Fruit fly (Drosophila melanogaster) whole organism, prepupa: ENCODE results near the gene Spn38F.

Experiments used
- Blimp-1 ChIP-seq: fragments of 200-800 bp; sonication (Bioruptor generic); optimal IDR thresholded peaks from 3 replicates; lab custom pipeline; 2017; ENCODE audit warnings: missing biosample characterization, missing genetic modification characterization, mild to moderate bottlenecking, moderate library complexity, missing genetic modification reagents
- CG11294 ChIP-seq: fragments of 200-800 bp; sonication (Bioruptor generic); IDR thresholded peaks from 2 replicates; pipeline ENCODE4 v1.3.6; 2022; ENCODE audit warnings: missing biosample characterization, missing genetic modification characterization
- CG15336 ChIP-seq: fragments of 200-800 bp; sonication (Bioruptor generic); IDR thresholded peaks from 2 replicates; pipeline ENCODE4 v1.3.6; 2022; ENCODE audit warnings: missing biosample characterization, missing genetic modification characterization
- CG1621 ChIP-seq: fragments of 200-800 bp; sonication (Bioruptor generic); optimal IDR thresholded peaks from 3 replicates; lab custom pipeline; 2018; ENCODE audit warnings: missing biosample characterization, mild to moderate bottlenecking, missing genetic modification characterization
- CG16779 ChIP-seq: fragments of 200-800 bp; sonication (Bioruptor generic); optimal IDR thresholded peaks from 3 replicates; lab custom pipeline; 2017; ENCODE audit warnings: missing biosample characterization, mild to moderate bottlenecking, missing genetic modification characterization
- CG32006 ChIP-seq: fragments of 200-800 bp; sonication (Bioruptor generic); optimal IDR thresholded peaks from 3 replicates; lab custom pipeline; 2017; ENCODE audit warnings: missing biosample characterization, mild to moderate bottlenecking, missing genetic modification characterization
- CG3919 ChIP-seq: fragments of 200-800 bp; sonication (Bioruptor generic); optimal IDR thresholded peaks from 3 replicates; lab custom pipeline; 2016; ENCODE audit warnings: missing biosample characterization, missing genetic modification characterization
- CG6163 ChIP-seq: fragments of 200-800 bp; sonication (Bioruptor generic); IDR thresholded peaks from 3 replicates; pipeline ENCODE4 v1.3.6; 2022; ENCODE audit warnings: missing biosample characterization, missing genetic modification characterization
- CG6276 ChIP-seq: fragments of 200-800 bp; sonication (Bioruptor generic); optimal IDR thresholded peaks from 2 replicates; lab custom pipeline; 2017; ENCODE audit warnings: missing biosample characterization, mild to moderate bottlenecking, missing genetic modification characterization
- CG7368 ChIP-seq: fragments of 200-800 bp; sonication (Bioruptor generic); optimal IDR thresholded peaks from 3 replicates; lab custom pipeline; 2016; ENCODE audit warnings: missing biosample characterization, missing genetic modification characterization
- CG8119 ChIP-seq: fragments of 200-800 bp; sonication (Bioruptor generic); IDR thresholded peaks from 3 replicates; pipeline ENCODE4 v1.3.6; 2022; ENCODE audit warnings: missing biosample characterization, missing genetic modification characterization
- CG8319 ChIP-seq: fragments of 200-800 bp; sonication (Bioruptor generic); optimal IDR thresholded peaks from 3 replicates; lab custom pipeline; 2016; ENCODE audit warnings: missing biosample characterization, missing genetic modification characterization
- CG8632 ChIP-seq: fragments of 200-800 bp; sonication (Bioruptor generic); optimal IDR thresholded peaks from 3 replicates; lab custom pipeline; 2016; ENCODE audit warnings: missing biosample characterization, missing genetic modification characterization
- Eip78C ChIP-seq: fragments of 200-800 bp; sonication (Bioruptor generic); peaks from one replicate; lab custom pipeline; 2016; ENCODE audit warnings: missing biosample characterization, missing genetic modification characterization
- Eip93F ChIP-seq: fragments of 200-800 bp; sonication (Bioruptor generic); optimal IDR thresholded peaks from 2 replicates; lab custom pipeline; 2016; ENCODE audit warnings: missing biosample characterization, mild to moderate bottlenecking, missing genetic modification characterization
- Ets21C ChIP-seq: fragments of 200-800 bp; sonication (Bioruptor generic); optimal IDR thresholded peaks from 3 replicates; lab custom pipeline; 2016; ENCODE audit warnings: missing biosample characterization, missing genetic modification characterization
- Hr39 ChIP-seq: fragments of 200-800 bp; sonication (Bioruptor generic); optimal IDR thresholded peaks from 2 replicates; lab custom pipeline; 2016; ENCODE audit warnings: missing biosample characterization, missing genetic modification characterization
- Lpt ChIP-seq: fragments of 200-800 bp; sonication (Bioruptor generic); optimal IDR thresholded peaks from 3 replicates; lab custom pipeline; 2016; ENCODE audit warnings: missing biosample characterization, missing genetic modification characterization
- Smox ChIP-seq: fragments of 200-800 bp; sonication (Bioruptor generic); optimal IDR thresholded peaks from 3 replicates; lab custom pipeline; 2016; ENCODE audit warnings: missing biosample characterization, missing genetic modification characterization
- Sox102F ChIP-seq: fragments of 200-800 bp; sonication (Bioruptor generic); optimal IDR thresholded peaks from 2 replicates; lab custom pipeline; 2016; ENCODE audit warnings: missing biosample characterization, mild to moderate bottlenecking, missing genetic modification characterization
- acj6 ChIP-seq: fragments of 200-800 bp; sonication (Bioruptor generic); optimal IDR thresholded peaks from 3 replicates; lab custom pipeline; 2016; ENCODE audit warnings: missing biosample characterization, missing genetic modification characterization
- cyc ChIP-seq: fragments of 200-800 bp; sonication (Bioruptor generic); optimal IDR thresholded peaks from 3 replicates; lab custom pipeline; 2016; ENCODE audit warnings: missing biosample characterization, missing genetic modification characterization
- dac ChIP-seq: fragments of 200-800 bp; sonication (Bioruptor generic); optimal IDR thresholded peaks from 2 replicates; lab custom pipeline; 2017; ENCODE audit warnings: missing biosample characterization, mild to moderate bottlenecking, missing genetic modification characterization
- dsx ChIP-seq: fragments of 200-800 bp; optimal IDR thresholded peaks from 3 replicates; lab custom pipeline; 2019; ENCODE audit warnings: missing biosample characterization, mild to moderate bottlenecking, missing genetic modification characterization, moderate library complexity; ENCODE audit not compliant: poor library complexity, severe bottlenecking
- esn ChIP-seq: fragments of 200-800 bp; sonication (Bioruptor generic); optimal IDR thresholded peaks from 2 replicates; lab custom pipeline; 2016; ENCODE audit warnings: missing biosample characterization, mild to moderate bottlenecking, missing genetic modification characterization, moderate library complexity
- fd59A ChIP-seq: fragments of 200-800 bp; sonication (Bioruptor generic); optimal IDR thresholded peaks from 2 replicates; lab custom pipeline; 2017; ENCODE audit warnings: missing biosample characterization, mild to moderate bottlenecking, missing genetic modification characterization, missing genetic modification reagents
- fd85E ChIP-seq: fragments of 200-800 bp; sonication (Bioruptor generic); optimal IDR thresholded peaks from 3 replicates; lab custom pipeline; 2016; ENCODE audit warnings: missing biosample characterization, missing genetic modification characterization
- fkh ChIP-seq: fragments of 200-800 bp; sonication (Bioruptor generic); optimal IDR thresholded peaks from 3 replicates; lab custom pipeline; 2017; ENCODE audit warnings: missing biosample characterization, mild to moderate bottlenecking, missing genetic modification characterization, moderate library complexity
- pdm3 ChIP-seq: fragments of 200-800 bp; sonication (Bioruptor generic); optimal IDR thresholded peaks from 3 replicates; lab custom pipeline; 2016; ENCODE audit warnings: missing biosample characterization, missing genetic modification characterization
- spab ChIP-seq: fragments of 200-800 bp; sonication (Bioruptor generic); optimal IDR thresholded peaks from 2 replicates; lab custom pipeline; 2017; ENCODE audit warnings: missing biosample characterization, mild to moderate bottlenecking, missing genetic modification characterization, missing genetic modification reagents
- svp ChIP-seq: fragments of 200-800 bp; sonication (Bioruptor generic); peaks from one replicate; lab custom pipeline; 2016; ENCODE audit warnings: missing biosample characterization, missing genetic modification characterization
- vri ChIP-seq: fragments of 200-800 bp; sonication (Bioruptor generic); optimal IDR thresholded peaks from 3 replicates; lab custom pipeline; 2016; ENCODE audit warnings: missing biosample characterization, mild to moderate bottlenecking, missing genetic modification characterization

The Spn38F gene

dm6 chr2L:20864764-20865265, 27.0 kb upstream of the Spn38F start, which contains the start of gene CG9338 (continued):
- TF ChIP-seq CG8632 (peak; percentile 62), CG32006 (GFP tag; lab: Kevin White, UChicago) (peak; percentile 70), cyc (peak; percentile 78), CG8319 (peak; percentile 89), vri (peak; percentile 81), CG6276 (peak; percentile 87), esn (GFP tag; lab: Kevin White, UChicago) (peak; percentile 87), fd59A (GFP tag; lab: Kevin White, UChicago) (no peak)

DNA sequence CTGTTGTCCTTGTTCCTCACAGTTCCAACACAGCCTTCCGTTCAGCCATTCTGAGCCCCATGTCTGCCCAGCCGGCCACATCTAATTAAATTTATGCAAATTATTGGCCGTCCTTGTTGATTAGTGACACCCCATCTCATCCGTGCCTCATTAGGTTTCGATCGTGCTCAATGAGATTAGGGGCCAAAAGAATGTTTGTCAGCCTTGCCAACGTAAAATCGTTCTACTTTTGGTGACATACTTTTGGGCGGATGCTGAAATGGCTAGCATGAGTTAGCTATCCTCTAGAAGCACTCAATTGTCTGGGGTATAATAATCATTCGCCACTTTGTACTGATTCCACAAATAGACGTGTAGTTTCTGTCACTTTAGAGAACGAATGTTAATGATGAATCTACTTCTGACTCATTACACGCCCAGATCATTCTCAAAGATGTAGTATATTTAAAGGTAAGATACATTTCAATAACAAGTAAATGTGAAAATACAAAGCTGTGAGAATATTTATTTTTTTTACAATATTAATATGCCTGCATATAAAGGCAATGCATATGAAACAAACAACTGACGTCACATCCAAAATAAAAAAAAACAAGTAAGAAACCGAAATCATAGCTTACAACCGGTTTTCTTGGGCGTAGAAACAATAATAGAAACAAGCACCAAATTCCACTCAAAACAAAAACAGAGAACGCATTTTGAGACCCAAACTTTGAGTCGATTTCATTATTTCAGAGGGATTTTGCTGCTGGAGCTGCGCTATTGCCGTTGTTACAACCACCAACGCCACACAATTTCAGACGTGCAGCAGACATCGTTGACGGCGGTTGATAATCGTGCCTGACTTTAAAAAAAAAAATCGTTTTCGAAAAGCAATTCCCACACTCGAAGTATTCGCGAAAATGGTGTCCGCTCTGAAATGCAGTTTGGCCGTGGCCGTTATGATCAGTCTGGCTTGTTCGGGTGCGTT, 20.9 kb upstream of the Spn38F start, which contains the start of gene bero:
Gene bero, plus strand, starts transcription at position 325 of the 970 bp plus-strand sequence.
- TF ChIP-seq fkh (peak; percentile 7), Eip78C (GFP tag; lab: Kevin White, UChicago) (peak; percentile 49), spab (GFP tag; lab: Kevin White, UChicago) (no peak), esn (GFP tag; lab: Kevin White, UChicago) (no peak)
- TF ChIP-seq, all 60 proteins: peak for 2

dm6 chr2L:20857791-20858190, 20.0 kb upstream of the Spn38F start, which contains the start of gene CG14400:
Gene CG14400 (minus strand): TSS chr2L:20857891.
- TF ChIP-seq CG7368 (GFP tag; lab: Kevin White, UChicago), result no peak
- no peak for TF ChIP-seq Blimp-1 (GFP tag; lab: Kevin White, UChicago)
- no peak for TF ChIP-seq CG11294 (GFP tag; lab: Robert Waterston, UW)
- TF ChIP-seq dac (GFP tag; lab: Kevin White, UChicago), result no peak
- no peak for TF ChIP-seq cyc
- no peak for TF ChIP-seq CG8319
- no peak for TF ChIP-seq CG8632
- no peak for TF ChIP-seq fd85E
- no peak for TF ChIP-seq acj6 (GFP tag; lab: Kevin White, UChicago)
- TF ChIP-seq CG1621, result no peak
- no peak for TF ChIP-seq CG16779 (tag; lab: Kevin White, UChicago)
- no peak for TF ChIP-seq Ets21C (GFP tag; lab: Kevin White, UChicago)
- TF ChIP-seq CG15336, result no peak
- TF ChIP-seq Smox, result no peak
- TF ChIP-seq, all 60 proteins: peak for 0

DNA sequence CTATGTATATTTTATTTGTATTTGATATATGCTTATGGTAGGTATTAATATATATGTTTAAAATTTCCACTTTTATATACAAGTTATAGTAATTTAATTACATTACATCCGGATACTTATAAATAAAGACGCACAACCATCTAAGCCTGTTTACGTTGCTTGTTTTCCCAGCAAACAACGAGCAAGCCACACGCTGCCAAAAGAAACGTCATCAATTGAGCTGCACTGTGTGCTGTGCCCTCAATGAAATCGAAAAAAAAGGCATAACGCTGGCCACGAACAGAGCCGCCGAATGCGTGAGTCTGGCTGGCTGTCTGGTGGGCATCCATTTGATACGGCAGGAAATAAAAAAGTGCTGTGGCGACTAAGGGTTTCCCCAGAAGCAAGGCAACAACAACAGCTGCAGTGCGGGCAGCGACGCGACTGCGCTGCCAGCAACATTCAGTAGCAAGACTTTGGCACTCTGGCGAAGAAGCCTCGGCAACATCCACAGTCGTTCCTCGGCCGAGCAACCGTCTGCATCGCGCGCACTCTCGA, 14.4 kb upstream of the Spn38F start, which contains the start of gene twit:
Gene twit, plus strand, starts transcription at position 487 of the 537 bp plus-strand sequence.
- TF ChIP-seq cyc, result no peak
- no peak for TF ChIP-seq CG6163 (GFP tag; lab: Robert Waterston, UW)
- TF ChIP-seq Sox102F (GFP tag; lab: Kevin White, UChicago), result no peak
- TF ChIP-seq CG8119 (GFP tag; lab: Robert Waterston, UW), result no peak
- no peak for TF ChIP-seq CG3919 (GFP tag; lab: Kevin White, UChicago)
- no peak for TF ChIP-seq fkh
- no peak for TF ChIP-seq pdm3
- TF ChIP-seq Eip93F (GFP tag; lab: Kevin White, UChicago), result no peak
- no peak for TF ChIP-seq dsx (GFP tag; lab: Kevin White, UChicago)
- no peak for TF ChIP-seq Ets21C (GFP tag; lab: Kevin White, UChicago)
- TF ChIP-seq svp (GFP tag; lab: Kevin White, UChicago), result no peak
- no peak for TF ChIP-seq Hr39 (GFP tag; lab: Kevin White, UChicago)
- no peak for TF ChIP-seq Lpt
- TF ChIP-seq fd59A (GFP tag; lab: Kevin White, UChicago), result no peak
